Worm (Caenorhabditis elegans) whole organism, early embryonic: ENCODE data around the gene lnp-1.
A peak's percentile ranks its signal among the peaks of the same experiment; 100 is the strongest.

Source experiments
- B0310.2 ChIP-seq: sonication (generic microtip); optimal IDR thresholded peaks from 2 replicates; lab custom pipeline; 2016; ENCODE audit warnings: mild to moderate bottlenecking, missing genetic modification characterization, missing compliant biosample characterization
- F13C5.2 ChIP-seq: sonication (generic microtip); optimal IDR thresholded peaks from 2 replicates; lab custom pipeline; 2017; ENCODE audit warnings: mild to moderate bottlenecking, missing genetic modification characterization, inconsistent platforms, missing compliant biosample characterization
- aly-1 ChIP-seq: sonication (generic microtip); optimal IDR thresholded peaks from 2 replicates; lab custom pipeline; 2016; ENCODE audit warnings: missing genetic modification characterization, missing compliant biosample characterization
- ama-1 ChIP-seq: fragments of 150-350 bp; optimal IDR thresholded peaks from 2 replicates; lab custom pipeline; 2014
- ceh-13 ChIP-seq: fragments of 200-800 bp; sonication (Bioruptor generic); optimal IDR thresholded peaks from 2 replicates; lab custom pipeline; 2018; ENCODE audit warnings: mild to moderate bottlenecking, missing genetic modification characterization, missing compliant biosample characterization
- ceh-36 ChIP-seq: sonication (generic microtip); optimal IDR thresholded peaks from 2 replicates; lab custom pipeline; 2016; ENCODE audit warnings: missing genetic modification characterization, inconsistent platforms, missing compliant biosample characterization
- ets-7 ChIP-seq: sonication (generic microtip); optimal IDR thresholded peaks from 2 replicates; lab custom pipeline; 2016; ENCODE audit warnings: missing genotype, missing genetic modification characterization, missing compliant biosample characterization
- flt-1 ChIP-seq: fragments of 200-800 bp; sonication (Bioruptor generic); IDR thresholded peaks from 2 replicates; pipeline ENCODE4 v1.3.6; 2022; ENCODE audit warnings: missing genetic modification characterization, missing compliant biosample characterization
- hmbx-1 ChIP-seq: sonication (generic microtip); optimal IDR thresholded peaks from 2 replicates; lab custom pipeline; 2016; ENCODE audit warnings: mild to moderate bottlenecking, missing genetic modification characterization, missing compliant biosample characterization
- hmg-4 ChIP-seq: fragments of 200-800 bp; sonication (Bioruptor generic); optimal IDR thresholded peaks from 2 replicates; lab custom pipeline; 2018; ENCODE audit warnings: mild to moderate bottlenecking, missing genetic modification characterization, missing compliant biosample characterization
- hnd-1 ChIP-seq: sonication (generic microtip); optimal IDR thresholded peaks from 2 replicates; lab custom pipeline; 2016; ENCODE audit warnings: missing genetic modification characterization, missing compliant biosample characterization
- pes-1 ChIP-seq: fragments of 200-800 bp; sonication (Bioruptor generic); IDR thresholded peaks from 2 replicates; pipeline ENCODE4 v1.3.6; 2022; ENCODE audit warnings: missing genetic modification reagents, missing genetic modification characterization, missing compliant biosample characterization
- scrt-1 ChIP-seq: fragments of 200-800 bp; sonication (Bioruptor generic); IDR thresholded peaks from 2 replicates; pipeline ENCODE4 v1.3.6; 2022; ENCODE audit warnings: missing genetic modification characterization, missing compliant biosample characterization
- sea-1 ChIP-seq: fragments of 200-800 bp; sonication (Bioruptor generic); conservative IDR thresholded peaks from 2 replicates; pipeline ENCODE4 v1.3.6; 2022; ENCODE audit warnings: missing genetic modification characterization, missing compliant biosample characterization
- tbx-11 ChIP-seq: fragments of 200-800 bp; sonication (Bioruptor generic); IDR thresholded peaks from 2 replicates; pipeline ENCODE4 v1.3.6; 2022; ENCODE audit warnings: missing genetic modification characterization, missing compliant biosample characterization
- tbx-37 ChIP-seq: fragments of 200-800 bp; sonication (Bioruptor generic); conservative IDR thresholded peaks from 2 replicates; pipeline ENCODE4 v1.3.6; 2022; ENCODE audit warnings: missing genetic modification reagents, missing genetic modification characterization, missing compliant biosample characterization
- tra-4 ChIP-seq: sonication (generic microtip); optimal IDR thresholded peaks from 2 replicates; lab custom pipeline; 2017; ENCODE audit warnings: missing genetic modification characterization, missing compliant biosample characterization

lnp-1 gene

DNA sequence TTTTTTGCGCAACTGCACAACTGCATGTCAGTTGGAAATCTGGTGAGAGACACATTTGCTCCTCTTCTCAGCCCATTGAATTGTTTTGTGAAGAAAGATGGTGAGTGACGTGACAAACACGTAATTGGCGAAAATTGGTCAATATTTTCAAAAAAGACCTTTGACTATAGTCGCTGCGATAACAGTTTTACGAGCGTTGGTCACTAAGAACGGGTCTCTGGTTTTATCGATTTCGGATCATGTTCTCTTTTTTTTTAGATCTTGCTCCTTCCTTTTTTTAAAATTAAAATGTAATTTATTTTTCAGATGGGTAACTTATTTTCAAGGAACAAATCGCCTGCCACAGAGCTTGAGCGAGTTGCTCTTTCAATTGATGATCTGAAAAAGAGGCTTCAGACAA lies at the start of gene lnp-1:
Gene lnp-1 (plus strand): TSS at position 301 of the 400 bp plus-strand sequence.
- TF ChIP-seq ceh-13 (GFP tag; lab: Kevin White, UChicago) (no peak), pes-1 (GFP tag; lab: Robert Waterston, UW) (no peak), ets-7 (tag; lab: Kevin White, UChicago) (no peak), hmbx-1 (tag; lab: Kevin White, UChicago) (no peak), ceh-36 (no peak), aly-1 (tag; lab: Kevin White, UChicago) (no peak), hmg-4 (GFP tag; lab: Kevin White, UChicago) (no peak), B0310.2 (no peak), tra-4 (no peak), flt-1 (GFP tag; lab: Robert Waterston, UW) (no peak), scrt-1 (GFP tag; lab: Robert Waterston, UW) (no peak), sea-1 (GFP tag; lab: Robert Waterston, UW) (no peak), F13C5.2 (no peak), hnd-1 (tag; lab: Kevin White, UChicago) (no peak)

DNA sequence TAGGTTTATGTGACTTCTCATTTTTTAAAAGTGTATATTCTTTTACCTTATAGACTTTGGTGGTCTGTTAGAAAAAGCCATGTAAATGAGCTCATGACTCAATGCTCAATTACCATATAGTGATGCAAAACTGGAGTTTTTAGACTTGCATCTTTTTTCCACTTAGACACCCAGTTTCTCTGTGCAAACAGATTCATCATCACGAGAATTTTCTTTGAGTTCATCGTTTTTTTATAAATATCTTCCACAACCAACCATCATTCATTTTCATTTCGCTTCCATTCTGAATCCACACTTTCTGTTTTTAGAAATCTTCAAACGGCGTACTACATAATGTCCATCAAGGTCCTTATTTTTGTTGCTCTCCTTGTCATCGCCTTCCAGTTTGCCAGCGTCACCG lies 44.0 kb upstream of the lnp-1 start, which contains the start of gene C07A12.2:
Gene C07A12.2 (plus strand): TSS at position 301 of the 400 bp plus-strand sequence.
- TF ChIP-seq hnd-1 (tag; lab: Kevin White, UChicago) (no peak), ets-7 (tag; lab: Kevin White, UChicago) (no peak), hmg-4 (GFP tag; lab: Kevin White, UChicago) (no peak), ama-1 (lab: Kevin White, UChicago) (no peak), pes-1 (GFP tag; lab: Robert Waterston, UW) (no peak), ceh-36 (no peak), hmbx-1 (tag; lab: Kevin White, UChicago) (no peak), tbx-11 (GFP tag; lab: Robert Waterston, UW) (no peak), tra-4 (no peak), ceh-13 (GFP tag; lab: Kevin White, UChicago) (no peak), B0310.2 (no peak), F13C5.2 (no peak), flt-1 (GFP tag; lab: Robert Waterston, UW) (no peak), scrt-1 (GFP tag; lab: Robert Waterston, UW) (no peak), aly-1 (tag; lab: Kevin White, UChicago) (no peak), tbx-37 (GFP tag; lab: Robert Waterston, UW) (no peak), sea-1 (GFP tag; lab: Robert Waterston, UW) (no peak)

DNA sequence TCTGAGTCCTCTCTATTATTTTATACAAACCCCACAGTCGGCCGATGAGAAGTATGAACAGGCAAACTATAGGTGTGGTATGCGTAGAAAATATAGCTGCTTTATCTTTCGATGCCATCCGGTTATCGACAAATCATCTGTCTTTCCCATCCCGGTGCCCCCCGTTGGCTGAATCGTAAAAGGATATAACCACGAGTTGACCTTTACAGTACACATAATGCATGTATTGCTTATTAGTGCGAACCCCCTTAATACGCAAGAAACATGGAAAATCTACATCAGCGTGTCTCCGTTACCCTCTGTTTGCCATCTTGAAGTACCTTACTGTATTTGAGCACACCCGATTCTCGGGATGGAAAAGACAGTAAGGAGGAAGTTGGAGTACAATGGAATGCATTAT lies 39.6 kb upstream of the lnp-1 start:
- no peak for TF ChIP-seq tra-4
- no peak for TF ChIP-seq pes-1 (GFP tag; lab: Robert Waterston, UW)
- TF ChIP-seq ets-7 (tag; lab: Kevin White, UChicago) = no peak
- no peak for TF ChIP-seq hmg-4 (GFP tag; lab: Kevin White, UChicago)
- TF ChIP-seq F13C5.2 = no peak
- no peak for TF ChIP-seq hnd-1 (tag; lab: Kevin White, UChicago)
- no peak for TF ChIP-seq aly-1 (tag; lab: Kevin White, UChicago)
- no peak for TF ChIP-seq tbx-11 (GFP tag; lab: Robert Waterston, UW)
- TF ChIP-seq B0310.2 = no peak
- TF ChIP-seq flt-1 (GFP tag; lab: Robert Waterston, UW) = no peak
- no peak for TF ChIP-seq ceh-36
- no peak for TF ChIP-seq tbx-37 (GFP tag; lab: Robert Waterston, UW)
- no peak for TF ChIP-seq hmbx-1 (tag; lab: Kevin White, UChicago)
- TF ChIP-seq sea-1 (GFP tag; lab: Robert Waterston, UW) = no peak

ce11 chrX:4549853-4550596 lies 38.5 kb upstream of the lnp-1 start, which contains the start of gene C07A12.18:
TSS of gene C07A12.18 (minus strand) at chrX:4549903.
- no peak for TF ChIP-seq tra-4
- no peak for TF ChIP-seq ets-7 (tag; lab: Kevin White, UChicago)
- no peak for TF ChIP-seq hmg-4 (GFP tag; lab: Kevin White, UChicago)
- 0 out of 2 replicates have a peak, but pooled peaks have one; percentile 34 for TF ChIP-seq scrt-1 (GFP tag; lab: Robert Waterston, UW)
- no peak for TF ChIP-seq tbx-11 (GFP tag; lab: Robert Waterston, UW)
- no peak for TF ChIP-seq ama-1 (lab: Kevin White, UChicago)

- TF ChIP-seq ceh-36 (no peak), hmbx-1 (tag; lab: Kevin White, UChicago) (no peak), hmg-4 (GFP tag; lab: Kevin White, UChicago) (peak; percentile 8), flt-1 (GFP tag; lab: Robert Waterston, UW) (no peak), B0310.2 (no peak), tbx-37 (GFP tag; lab: Robert Waterston, UW) (no peak), tra-4 (no peak), ets-7 (tag; lab: Kevin White, UChicago) (no peak)
These were observed 37.6 kb upstream of the lnp-1 start for ce11 chrX:4550987-4551386.

DNA sequence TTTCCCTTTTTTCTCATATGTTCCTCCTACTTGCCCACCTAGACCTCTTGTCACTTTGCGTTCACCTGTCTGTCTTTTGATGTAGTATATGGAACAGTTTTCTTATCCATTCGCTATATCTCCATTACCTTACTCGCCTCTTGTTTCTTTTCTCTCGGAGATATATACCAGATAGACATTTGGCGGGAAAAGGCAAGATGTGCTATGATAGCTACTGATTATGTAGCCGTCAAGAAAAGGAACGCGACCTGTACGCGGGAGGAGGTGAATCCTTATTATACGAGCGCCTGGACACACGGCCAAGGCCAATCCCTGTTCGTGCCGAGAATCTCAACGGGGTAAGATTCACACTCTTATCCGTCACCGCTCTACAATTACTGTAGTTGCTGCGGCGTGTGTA lies 35.5 kb upstream of the lnp-1 start:
- no peak for TF ChIP-seq aly-1 (tag; lab: Kevin White, UChicago)
- TF ChIP-seq hmg-4 (GFP tag; lab: Kevin White, UChicago) = no peak
- TF ChIP-seq ceh-36 = no peak
- no peak for TF ChIP-seq tra-4
- no peak for TF ChIP-seq F13C5.2
- no peak for TF ChIP-seq tbx-11 (GFP tag; lab: Robert Waterston, UW)
- TF ChIP-seq tbx-37 (GFP tag; lab: Robert Waterston, UW) = no peak
- TF ChIP-seq hnd-1 (tag; lab: Kevin White, UChicago) = no peak
- TF ChIP-seq B0310.2 = no peak
- TF ChIP-seq flt-1 (GFP tag; lab: Robert Waterston, UW) = no peak
- no peak for TF ChIP-seq scrt-1 (GFP tag; lab: Robert Waterston, UW)
- TF ChIP-seq ceh-13 (GFP tag; lab: Kevin White, UChicago) = no peak
- no peak for TF ChIP-seq pes-1 (GFP tag; lab: Robert Waterston, UW)

DNA sequence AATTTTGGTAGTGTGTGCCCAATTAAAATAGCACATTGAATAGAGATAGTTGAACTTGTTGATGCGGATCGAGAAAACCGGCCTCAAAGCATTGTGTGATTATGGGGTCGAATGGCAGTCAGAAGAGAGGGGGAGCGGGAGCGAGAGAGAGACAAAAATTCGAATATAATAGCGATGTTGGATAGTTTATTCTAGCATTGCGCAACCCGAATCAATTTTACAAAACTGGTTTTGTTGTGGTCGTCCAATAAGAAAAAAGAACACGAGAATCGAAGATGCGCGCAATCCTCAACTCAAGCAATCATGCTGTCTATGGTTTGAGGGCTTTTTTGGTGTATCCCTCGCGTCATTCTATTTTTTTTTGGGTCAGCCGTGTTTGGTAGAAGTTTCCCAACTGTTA lies 35.1 kb upstream of the lnp-1 start:
- no peak for TF ChIP-seq ceh-36
- TF ChIP-seq hnd-1 (tag; lab: Kevin White, UChicago) = no peak
- TF ChIP-seq ceh-13 (GFP tag; lab: Kevin White, UChicago) = no peak
- TF ChIP-seq ets-7 (tag; lab: Kevin White, UChicago) = no peak
- TF ChIP-seq F13C5.2 = no peak
- TF ChIP-seq aly-1 (tag; lab: Kevin White, UChicago) = no peak
- no peak for TF ChIP-seq hmg-4 (GFP tag; lab: Kevin White, UChicago)
- TF ChIP-seq tbx-37 (GFP tag; lab: Robert Waterston, UW) = no peak
